Fruit fly (Drosophila melanogaster): ENCODE results near the gene CG6689.

Gene CG6689

dm6 chr3R:11167931-11168465 lies 51.9 kb downstream of the CG6689 start, which contains the start of gene Ugt35E2:
TSS of gene Ugt35E2 (minus strand) at chr3R:11167981.
- no peak for TF ChIP-seq CTCF (optimal IDR thresholded peaks at IDR 0.05)
- no peak for TF ChIP-seq CG8478 (optimal IDR thresholded peaks at IDR 0.05)
